Fruit fly (Drosophila melanogaster) whole organism, adult: ENCODE measurements around the gene CG4962.

ENCODE experiments used
- CG11617 ChIP-seq: fragments of 200-800 bp; sonication (Bioruptor generic); optimal IDR thresholded peaks from 2 replicates; lab custom pipeline; 2017; ENCODE audit warnings: mild to moderate bottlenecking, missing biosample characterization, missing genetic modification reagents, missing genetic modification characterization
- CG12768 ChIP-seq: fragments of 200-800 bp; sonication (Bioruptor generic); optimal IDR thresholded peaks from 2 replicates; lab custom pipeline; 2017; ENCODE audit warnings: missing biosample characterization, missing genetic modification characterization, mild to moderate bottlenecking, moderate library complexity, missing genetic modification reagents
- CG14711 ChIP-seq: fragments of 200-800 bp; sonication (Bioruptor generic); optimal IDR thresholded peaks from 2 replicates; lab custom pipeline; 2018; ENCODE audit warnings: missing biosample characterization, mild to moderate bottlenecking, missing genetic modification characterization, moderate library complexity
- CG1620 ChIP-seq: fragments of 200-800 bp; sonication (Bioruptor generic); optimal IDR thresholded peaks from 2 replicates; lab custom pipeline; 2016; ENCODE audit warnings: missing biosample characterization, missing genetic modification characterization
- CG33017 ChIP-seq: fragments of 200-800 bp; sonication (Bioruptor generic); optimal IDR thresholded peaks from 2 replicates; lab custom pipeline; 2018; ENCODE audit warnings: missing biosample characterization, mild to moderate bottlenecking, missing genetic modification characterization, moderate library complexity
- CG5204 ChIP-seq: fragments of 200-800 bp; sonication (Bioruptor generic); optimal IDR thresholded peaks from 2 replicates; lab custom pipeline; 2016; ENCODE audit warnings: missing biosample characterization, missing genetic modification characterization
- CG7045 ChIP-seq: fragments of 200-800 bp; sonication (Bioruptor generic); optimal IDR thresholded peaks from 2 replicates; lab custom pipeline; 2017; ENCODE audit warnings: missing biosample characterization, mild to moderate bottlenecking, missing genetic modification characterization
- CG7101 ChIP-seq: fragments of 200-800 bp; sonication (Bioruptor generic); optimal IDR thresholded peaks from 2 replicates; lab custom pipeline; 2018; ENCODE audit warnings: missing biosample characterization, mild to moderate bottlenecking, missing genetic modification characterization, moderate library complexity
- Clk ChIP-seq: fragments of 200-800 bp; sonication (Bioruptor generic); optimal IDR thresholded peaks from 2 replicates; lab custom pipeline; 2017; ENCODE audit warnings: missing biosample characterization, missing genetic modification characterization
- Crg-1 ChIP-seq: fragments of 200-800 bp; sonication (Bioruptor generic); optimal IDR thresholded peaks from 2 replicates; lab custom pipeline; 2016; ENCODE audit warnings: missing biosample characterization, missing genetic modification characterization
- Hr96 ChIP-seq: fragments of 200-800 bp; sonication (Bioruptor generic); optimal IDR thresholded peaks from 2 replicates; lab custom pipeline; 2016; ENCODE audit warnings: missing biosample characterization, missing genetic modification characterization
- Mnt ChIP-seq: fragments of 200-800 bp; sonication (Bioruptor generic); optimal IDR thresholded peaks from 2 replicates; lab custom pipeline; 2016; ENCODE audit warnings: missing biosample characterization, mild to moderate bottlenecking, missing genetic modification characterization
- bab1 ChIP-seq: fragments of 200-800 bp; sonication (Bioruptor generic); optimal IDR thresholded peaks from 3 replicates; lab custom pipeline; 2019; ENCODE audit warnings: missing biosample characterization, mild to moderate bottlenecking, missing genetic modification characterization, moderate library complexity
- cic ChIP-seq: fragments of 200-800 bp; sonication (Bioruptor generic); optimal IDR thresholded peaks from 2 replicates; lab custom pipeline; 2017; ENCODE audit warnings: missing biosample characterization, mild to moderate bottlenecking, missing genetic modification characterization, moderate library complexity
- cnc ChIP-seq, 2 experiments: fragments of >200 bp; optimal IDR thresholded peaks; 2 replicates each; lab custom pipeline; 2017
- kay ChIP-seq: fragments of 200-800 bp; sonication (Bioruptor generic); peaks from one replicate; lab custom pipeline; 2016; ENCODE audit warnings: missing biosample characterization, missing genetic modification characterization, borderline replicate concordance
- ovo ChIP-seq: fragments of 200-800 bp; sonication (Bioruptor generic); optimal IDR thresholded peaks from 2 replicates; lab custom pipeline; 2016; ENCODE audit warnings: missing biosample characterization, missing genetic modification characterization
- pad ChIP-seq: fragments of 200-800 bp; sonication (Bioruptor generic); optimal IDR thresholded peaks from 3 replicates; lab custom pipeline; 2017; ENCODE audit warnings: missing biosample characterization, missing genetic modification characterization, mild to moderate bottlenecking, moderate library complexity, missing genetic modification reagents
- tj ChIP-seq: fragments of 200-800 bp; sonication (Bioruptor generic); optimal IDR thresholded peaks from 3 replicates; lab custom pipeline; 2017; ENCODE audit warnings: missing biosample characterization, mild to moderate bottlenecking, missing genetic modification characterization, moderate library complexity
- toe ChIP-seq: fragments of 200-800 bp; sonication (Bioruptor generic); optimal IDR thresholded peaks from 2 replicates; lab custom pipeline; 2016; ENCODE audit warnings: missing biosample characterization, missing genetic modification characterization

Gene CG4962

DNA sequence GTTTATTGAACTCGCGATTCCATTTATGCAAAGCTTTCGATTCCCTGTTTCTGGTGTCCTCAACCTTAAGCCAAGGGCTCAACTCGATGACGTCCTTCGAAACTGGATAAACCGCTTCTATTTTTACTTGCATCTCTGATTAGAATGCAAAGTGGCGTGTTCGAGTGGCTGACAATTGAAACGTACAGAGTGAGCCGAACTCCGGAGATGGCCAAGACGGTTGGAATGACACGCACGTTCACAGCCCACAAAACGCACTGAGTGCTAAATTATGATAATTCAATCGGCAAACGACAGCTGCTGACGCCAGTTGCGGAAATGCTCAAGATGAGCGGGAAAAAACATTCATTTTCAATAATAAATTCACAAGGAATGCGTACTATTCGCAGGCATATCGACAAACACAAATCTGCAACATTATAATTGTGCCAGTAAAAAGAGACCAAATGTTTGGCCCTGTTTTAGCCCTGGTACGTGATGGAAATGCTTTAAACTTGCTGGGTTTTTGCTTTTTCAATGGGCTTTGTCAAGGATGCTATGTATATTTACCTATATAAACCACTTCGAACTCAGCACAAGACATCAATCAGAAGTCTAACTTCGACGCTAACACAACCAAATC lies 22.9 kb downstream of the CG4962 start, which contains the start of gene CG13066:
Gene CG13066, plus strand, starts transcription at position 572 of the 622 bp plus-strand sequence.
- TF ChIP-seq Crg-1 (GFP tag; lab: Kevin White, UChicago), result no peak
- TF ChIP-seq cic (GFP tag; lab: Kevin White, UChicago), result no peak
- no peak for TF ChIP-seq CG12768
- no peak for TF ChIP-seq ovo (GFP tag; lab: Kevin White, UChicago)
- no peak for TF ChIP-seq CG7045 (GFP tag; lab: Kevin White, UChicago)
- no peak for TF ChIP-seq kay (GFP tag; lab: Kevin White, UChicago)
- TF ChIP-seq toe (GFP tag; lab: Kevin White, UChicago), result no peak

- TF ChIP-seq CG14711 (tag; lab: Kevin White, UChicago), result no peak
- TF ChIP-seq CG1620, result no peak
- TF ChIP-seq kay (GFP tag; lab: Kevin White, UChicago), result no peak
- no peak for TF ChIP-seq Clk
- no peak for TF ChIP-seq CG12768
Measured at dm6 chr3L:16270802-16271332, 24.5 kb downstream of the CG4962 start, which contains the start of the genes CG34248 and CG13067. CG34248 (minus strand) TSS chr3L:16270902. CG13067 (plus strand) TSS chr3L:16271282.

DNA sequence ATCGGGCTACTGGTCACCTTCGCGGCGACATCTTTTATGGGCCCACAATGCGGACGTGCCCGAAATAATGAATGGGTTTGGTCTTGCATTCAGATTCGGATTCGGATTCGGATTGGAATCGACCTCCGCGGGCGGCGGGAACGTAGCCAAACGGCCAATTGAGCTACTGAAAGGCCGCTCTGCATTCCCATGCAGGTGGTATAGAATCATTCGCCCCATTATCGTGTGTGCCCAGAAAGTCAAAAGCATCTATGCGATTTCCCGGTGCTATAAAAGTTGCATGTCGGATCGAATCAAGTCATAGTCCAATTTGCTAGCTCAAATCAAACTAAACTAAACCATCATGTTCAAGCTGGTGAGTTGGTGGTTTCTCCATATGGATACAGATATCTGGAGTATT lies 26.3 kb downstream of the CG4962 start, which contains the start of gene CG13068:
Gene CG13068, plus strand, starts transcription at position 301 of the 400 bp plus-strand sequence.
- no peak for TF ChIP-seq ovo (GFP tag; lab: Kevin White, UChicago)
- TF ChIP-seq bab1, result no peak
- no peak for TF ChIP-seq tj (GFP tag; lab: Kevin White, UChicago)
- TF ChIP-seq CG14711 (tag; lab: Kevin White, UChicago), result no peak
- TF ChIP-seq CG11617 (GFP tag; lab: Kevin White, UChicago), result no peak
- no peak for TF ChIP-seq Hr96 (GFP tag; lab: Kevin White, UChicago)
- TF ChIP-seq CG12768, result no peak
- TF ChIP-seq CG33017 (tag; lab: Kevin White, UChicago), result no peak
- no peak for TF ChIP-seq cic (GFP tag; lab: Kevin White, UChicago)
- no peak for TF ChIP-seq pad (GFP tag; lab: Kevin White, UChicago)
- TF ChIP-seq cnc (optimal IDR thresholded peaks at IDR 0.05; lab: Kevin White, UChicago), result no peak
- no peak for TF ChIP-seq CG5204 (GFP tag; lab: Kevin White, UChicago)
- no peak for TF ChIP-seq CG7101 (tag; lab: Kevin White, UChicago)
- no peak for TF ChIP-seq toe (GFP tag; lab: Kevin White, UChicago)
- TF ChIP-seq Crg-1 (GFP tag; lab: Kevin White, UChicago), result no peak
- TF ChIP-seq CG1620, result no peak
- TF ChIP-seq kay (GFP tag; lab: Kevin White, UChicago), result no peak
- no peak for TF ChIP-seq CG7045 (GFP tag; lab: Kevin White, UChicago)
- no peak for TF ChIP-seq Clk
- no peak for TF ChIP-seq Mnt (GFP tag; lab: Kevin White, UChicago)

dm6 chr3L:16268106-16268733 lies 27.1 kb downstream of the CG4962 start, which contains the start of gene CG4950:
CG4950 (minus strand) TSS chr3L:16268156.
- TF ChIP-seq CG1620 (no peak), bab1 (no peak), CG12768 (no peak), Crg-1 (GFP tag; lab: Kevin White, UChicago) (no peak), CG5204 (GFP tag; lab: Kevin White, UChicago) (no peak), tj (GFP tag; lab: Kevin White, UChicago) (no peak), CG14711 (tag; lab: Kevin White, UChicago) (no peak), cnc (optimal IDR thresholded peaks at IDR 0.05; lab: Kevin White, UChicago) (no peak), pad (GFP tag; lab: Kevin White, UChicago) (no peak), CG33017 (tag; lab: Kevin White, UChicago) (no peak), Mnt (GFP tag; lab: Kevin White, UChicago) (no peak), CG11617 (GFP tag; lab: Kevin White, UChicago) (no peak), ovo (GFP tag; lab: Kevin White, UChicago) (no peak), Clk (no peak), CG7045 (GFP tag; lab: Kevin White, UChicago) (no peak)

DNA sequence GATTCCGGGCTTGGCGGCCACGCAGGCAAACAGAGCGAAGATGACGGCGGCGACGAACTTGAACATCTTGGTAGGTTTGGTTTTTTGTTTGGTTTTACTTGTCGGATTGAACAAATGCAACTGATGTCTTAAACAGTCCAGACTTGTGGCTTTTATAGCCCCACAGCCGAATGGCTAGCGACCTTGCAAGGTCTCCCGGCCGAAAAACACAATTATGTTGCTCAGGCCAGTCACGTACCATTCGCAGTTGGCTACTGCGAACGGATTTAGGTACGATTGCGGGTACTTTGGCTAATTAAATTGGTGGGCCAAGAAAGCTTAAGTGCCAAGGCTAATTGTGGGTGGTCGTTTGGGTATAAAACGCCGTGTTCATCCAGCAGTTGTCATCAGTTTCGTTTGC lies 30.3 kb downstream of the CG4962 start, which contains the start of the genes CG13051 and CG13069:
Gene CG13051, minus strand, starts transcription at position 101 of the 400 bp plus-strand sequence.
Gene CG13069, plus strand, starts transcription at position 386 of the 400 bp plus-strand sequence.
- TF ChIP-seq CG33017 (tag; lab: Kevin White, UChicago) (no peak), CG7101 (tag; lab: Kevin White, UChicago) (no peak), Mnt (GFP tag; lab: Kevin White, UChicago) (no peak), CG12768 (no peak), tj (GFP tag; lab: Kevin White, UChicago) (no peak), pad (GFP tag; lab: Kevin White, UChicago) (no peak), cic (GFP tag; lab: Kevin White, UChicago) (no peak), CG14711 (tag; lab: Kevin White, UChicago) (no peak), CG7045 (GFP tag; lab: Kevin White, UChicago) (no peak), Hr96 (GFP tag; lab: Kevin White, UChicago) (no peak), CG5204 (GFP tag; lab: Kevin White, UChicago) (no peak), Clk (no peak), toe (GFP tag; lab: Kevin White, UChicago) (no peak), kay (GFP tag; lab: Kevin White, UChicago) (no peak), bab1 (no peak), Crg-1 (GFP tag; lab: Kevin White, UChicago) (no peak)
